Worm (Caenorhabditis elegans) whole organism, L2 larva: ENCODE measurements around the gene nhr-146.

Experiments used
- ceh-16 ChIP-seq: fragments of 150-350 bp; optimal IDR thresholded peaks from 2 replicates; lab custom pipeline; 2014; ENCODE audit warnings: missing biosample characterization, missing genetic modification characterization
- nhr-11 ChIP-seq: fragments of 150-350 bp; optimal IDR thresholded peaks from 2 replicates; lab custom pipeline; 2014; ENCODE audit warnings: missing biosample characterization, missing genetic modification characterization
- nhr-21 ChIP-seq: fragments of 150-350 bp; optimal IDR thresholded peaks from 2 replicates; lab custom pipeline; 2014; ENCODE audit warnings: missing biosample characterization, missing genetic modification characterization
- nhr-237 ChIP-seq: fragments of 150-350 bp; optimal IDR thresholded peaks from 2 replicates; lab custom pipeline; 2014; ENCODE audit warnings: missing biosample characterization, missing genetic modification characterization
- nhr-25 ChIP-seq: fragments of 150-350 bp; sonication (generic microtip); optimal IDR thresholded peaks from 3 replicates; lab custom pipeline; 2014; ENCODE audit warnings: missing biosample characterization, missing genetic modification characterization
- skn-1 ChIP-seq: sonication (generic microtip); optimal IDR thresholded peaks from 2 replicates; lab custom pipeline; 2017; ENCODE audit warnings: missing biosample characterization, missing genetic modification characterization
- unc-62 ChIP-seq: fragments of 150-350 bp; optimal IDR thresholded peaks from 2 replicates; lab custom pipeline; 2014; ENCODE audit warnings: missing biosample characterization, missing genetic modification reagents, missing genetic modification characterization
- ztf-4 ChIP-seq: fragments of 150-350 bp; optimal IDR thresholded peaks from 2 replicates; lab custom pipeline; 2014; ENCODE audit warnings: missing biosample characterization, missing genetic modification characterization

DNA sequence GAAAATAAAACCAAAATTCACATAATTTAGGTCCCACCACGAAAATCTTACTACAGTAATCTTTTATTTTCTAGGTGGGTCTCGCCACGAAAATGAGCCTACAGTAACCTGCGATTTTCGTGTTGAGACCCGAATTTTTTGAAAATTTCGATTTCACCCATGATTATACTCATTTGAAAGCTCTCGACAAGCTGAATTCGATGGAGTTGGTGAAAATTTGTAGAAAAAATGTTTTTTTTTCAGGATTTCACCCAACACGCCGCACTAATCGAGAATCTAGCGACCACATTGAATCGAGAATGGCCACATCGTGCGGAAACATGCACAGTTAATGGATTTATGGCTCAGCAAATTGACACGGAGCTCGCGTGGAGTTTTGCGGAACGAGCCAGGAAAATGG is 36.3 kb downstream of the nhr-146 start:
- TF ChIP-seq nhr-11 (tag; lab: Kevin White, UChicago) (no peak), nhr-237 (no peak), ztf-4 (tag; lab: Kevin White, UChicago) (no peak), skn-1 (no peak), ceh-16 (no peak), nhr-25 (no peak), nhr-21 (tag; lab: Kevin White, UChicago) (no peak), unc-62 (GFP tag; lab: Kevin White, UChicago) (no peak)
